Worm (Caenorhabditis elegans): ENCODE data around the gene T28A11.18.

T28A11.18 gene

DNA sequence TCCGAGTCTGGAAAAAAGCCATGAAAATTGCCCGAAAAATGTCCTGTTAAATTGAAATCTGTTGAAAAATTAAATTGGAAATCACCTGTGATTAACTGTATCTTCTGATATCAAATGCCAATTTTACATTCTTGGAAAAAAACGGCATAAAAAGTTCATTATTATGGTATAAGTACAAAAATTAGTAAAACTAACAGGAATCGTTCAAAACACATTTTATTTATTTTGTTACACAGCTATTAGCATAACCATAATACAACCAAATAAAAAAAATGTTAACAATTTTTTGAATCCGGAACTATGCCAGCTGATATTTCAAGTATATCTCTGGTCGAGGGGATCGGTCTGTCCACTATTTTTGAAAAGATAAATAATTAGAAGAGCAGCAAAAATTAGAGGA is 37.3 kb downstream of the T28A11.18 start, which contains the start of gene K08D9.10:
Gene K08D9.10, plus strand, starts transcription at position 301 of the 400 bp plus-strand sequence.
- TF ChIP-seq lsy-27 (tag; optimal IDR thresholded peaks at IDR 0.05; ENCODE audit: borderline replicate concordance, insufficient read depth) (no peak), hsf-1 (GFP tag; IDR thresholded peaks at IDR 0.05) (no peak), cebp-1 (GFP tag; IDR thresholded peaks at IDR 0.05) (no peak), cebp-1 (tag; optimal IDR thresholded peaks at IDR 0.05) (no peak), K11D2.4 (GFP tag; IDR thresholded peaks at IDR 0.05) (no peak), ceh-58 (GFP tag; IDR thresholded peaks at IDR 0.05) (no peak), snpc-4 (GFP tag; optimal IDR thresholded peaks at IDR 0.05) (no peak), snpc-4 (tag; optimal IDR thresholded peaks at IDR 0.05) (no peak), somi-1 (GFP tag; optimal IDR thresholded peaks at IDR 0.05) (no peak), xnd-1 (tag; optimal IDR thresholded peaks at IDR 0.05) (no peak), pbrm-1 (GFP tag; IDR thresholded peaks at IDR 0.05) (no peak), hmg-20 (GFP tag; IDR thresholded peaks at IDR 0.05) (no peak), ceh-40 (GFP tag; IDR thresholded peaks at IDR 0.05) (no peak), mcd-1 (GFP tag; IDR thresholded peaks at IDR 0.05) (no peak), attf-6 (GFP tag; IDR thresholded peaks at IDR 0.05) (no peak), C17E4.6 (GFP tag; IDR thresholded peaks at IDR 0.05) (no peak), sptf-2 (GFP tag; optimal IDR thresholded peaks at IDR 0.05) (no peak), mxl-1 (tag; optimal IDR thresholded peaks at IDR 0.05) (no peak), atf-7 (tag; optimal IDR thresholded peaks at IDR 0.05) (no peak), hrde-1 (tag; optimal IDR thresholded peaks at IDR 0.05; ENCODE audit: borderline replicate concordance) (no peak), snpc-1.3 (tag; optimal IDR thresholded peaks at IDR 0.05; ENCODE audit: insufficient read depth) (no peak), ceh-27 (GFP tag; optimal IDR thresholded peaks at IDR 0.05) (no peak)

DNA sequence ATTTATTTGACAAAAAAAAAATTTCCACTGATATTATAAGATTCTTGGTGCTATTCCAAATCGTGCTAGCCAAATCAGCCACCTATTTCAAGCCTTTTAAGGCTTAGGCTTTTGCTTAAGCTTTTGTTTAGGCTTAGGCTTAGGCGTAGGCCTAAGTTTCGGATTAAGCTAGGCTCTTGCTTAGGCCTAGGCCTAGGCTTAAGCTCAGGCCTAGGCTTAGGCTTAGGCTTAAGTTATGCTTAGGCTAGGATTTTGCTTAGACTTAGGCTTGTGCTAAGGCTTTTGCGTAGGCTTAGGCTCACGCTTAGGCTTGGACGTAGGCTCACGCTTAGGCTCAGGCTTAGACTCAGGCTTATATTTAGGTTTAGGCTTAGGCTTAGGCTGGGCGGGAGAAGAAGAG is 37.7 kb downstream of the T28A11.18 start:
- TF ChIP-seq somi-1 (GFP tag; optimal IDR thresholded peaks at IDR 0.05), result no peak
- no peak for TF ChIP-seq ztf-22 (GFP tag; optimal IDR thresholded peaks at IDR 0.05)
- no peak for TF ChIP-seq tbp1 (GFP tag; optimal IDR thresholded peaks at IDR 0.05)
- TF ChIP-seq C06A6.2 (GFP tag; conservative IDR thresholded peaks at IDR 0.05), result no peak

DNA sequence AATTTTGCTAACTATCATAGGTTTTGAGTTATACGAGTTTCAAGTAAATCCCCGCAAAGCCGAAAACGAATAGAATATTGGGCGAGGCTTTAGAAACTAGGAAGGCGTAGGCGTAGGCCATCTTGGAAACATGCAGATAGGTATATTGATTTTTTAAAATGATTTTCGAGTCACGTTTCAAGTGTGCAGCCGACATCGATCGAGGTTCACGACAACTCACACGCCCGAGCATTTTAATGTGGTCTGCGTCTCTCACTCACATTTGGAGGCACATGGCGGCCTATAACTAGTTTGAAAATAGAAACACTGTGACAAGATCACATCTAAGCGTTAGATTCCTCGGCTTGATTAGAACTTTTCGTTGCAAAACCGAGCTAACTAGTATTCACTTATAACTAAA is 40.5 kb downstream of the T28A11.18 start, which contains the start of gene K08D9.2:
Gene K08D9.2, plus strand, starts transcription at position 301 of the 400 bp plus-strand sequence.
- TF ChIP-seq lsl-1 (GFP tag; optimal IDR thresholded peaks at IDR 0.05) (no peak), F57C9.4 (tag; optimal IDR thresholded peaks at IDR 0.05) (no peak), cebp-1 (GFP tag; IDR thresholded peaks at IDR 0.05) (no peak), cebp-1 (tag; optimal IDR thresholded peaks at IDR 0.05) (no peak), ztf-26 (tag; optimal IDR thresholded peaks at IDR 0.05) (no peak), ama-1 (optimal IDR thresholded peaks at IDR 0.05) (no peak), ama-1 (GFP tag; optimal IDR thresholded peaks at IDR 0.05) (no peak), B0035.1 (tag; optimal IDR thresholded peaks at IDR 0.05) (no peak), dox-1 (GFP tag; IDR thresholded peaks at IDR 0.05) (no peak), him-1 (tag; optimal IDR thresholded peaks at IDR 0.05) (no peak), athp-1 (tag; optimal IDR thresholded peaks at IDR 0.05) (no peak), hmg-1.2 (GFP tag; IDR thresholded peaks at IDR 0.05) (no peak)

DNA sequence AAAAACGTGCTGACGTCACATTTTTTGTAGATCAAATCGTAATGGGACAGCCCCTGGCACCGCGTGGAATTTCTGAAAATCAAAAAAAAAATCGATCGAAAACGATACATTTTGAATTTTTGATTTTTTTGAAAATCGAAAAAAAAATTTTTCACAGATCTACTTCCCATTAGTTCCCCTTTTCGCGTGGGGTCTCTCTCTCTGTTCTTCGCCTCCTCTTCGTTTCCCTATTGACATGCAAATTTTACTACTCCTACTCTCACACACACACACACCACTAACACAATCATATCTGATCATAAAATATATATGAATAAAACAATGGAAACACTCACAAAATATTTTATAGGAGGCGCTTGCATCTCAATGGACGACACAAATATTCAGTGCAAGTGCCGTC is 49.2 kb downstream of the T28A11.18 start:
- TF ChIP-seq rec-8 (tag; optimal IDR thresholded peaks at IDR 0.05) (no peak), Y79H2A.3 (GFP tag; conservative IDR thresholded peaks at IDR 0.05) (no peak), ceh-58 (GFP tag; IDR thresholded peaks at IDR 0.05) (no peak), tbx-9 (tag; optimal IDR thresholded peaks at IDR 0.05; ENCODE audit: borderline replicate concordance) (no peak), K11D2.4 (GFP tag; IDR thresholded peaks at IDR 0.05) (no peak), F33H1.4 (GFP tag; IDR thresholded peaks at IDR 0.05) (no peak), F52B5.7 (tag; optimal IDR thresholded peaks at IDR 0.05) (no peak), madf-6 (GFP tag; IDR thresholded peaks at IDR 0.05) (no peak), ceh-100 (GFP tag; IDR thresholded peaks at IDR 0.05) (no peak), let-607 (tag; optimal IDR thresholded peaks at IDR 0.05) (no peak), ztf-22 (GFP tag; optimal IDR thresholded peaks at IDR 0.05) (no peak), hrde-1 (tag; optimal IDR thresholded peaks at IDR 0.05; ENCODE audit: borderline replicate concordance) (no peak), snpc-1.3 (tag; optimal IDR thresholded peaks at IDR 0.05; ENCODE audit: insufficient read depth) (no peak), lin-35 (GFP tag; optimal IDR thresholded peaks at IDR 0.05) (no peak), aptf-2 (GFP tag; conservative IDR thresholded peaks at IDR 0.05) (no peak)

All from whole organism, young adult.